Worm (Caenorhabditis elegans) whole organism, late embryonic: Measurements from ENCODE around the gene fbxc-22.

Experiments
- C38D4.7 ChIP-seq: fragments of 200-800 bp; sonication (Bioruptor generic); optimal IDR thresholded peaks from 2 replicates; lab custom pipeline; 2018; ENCODE audit warnings: mild to moderate bottlenecking, missing genetic modification characterization, moderate library complexity, missing compliant biosample characterization
- T23F11.4 ChIP-seq: fragments of 200-800 bp; sonication (Bioruptor generic); optimal IDR thresholded peaks from 2 replicates; lab custom pipeline; 2018; ENCODE audit warnings: mild to moderate bottlenecking, missing genetic modification characterization, missing compliant biosample characterization
- Y22D7AL.16 ChIP-seq: sonication (generic microtip); optimal IDR thresholded peaks from 2 replicates; lab custom pipeline; 2016; ENCODE audit warnings: missing genetic modification characterization, missing compliant biosample characterization
- ama-1 ChIP-seq: fragments of 150-350 bp; optimal IDR thresholded peaks from 2 replicates; lab custom pipeline; 2014
- ceh-18 ChIP-seq: sonication (generic microtip); optimal IDR thresholded peaks from 2 replicates; lab custom pipeline; 2016; ENCODE audit warnings: missing genetic modification characterization, missing compliant biosample characterization
- ceh-19 ChIP-seq: fragments of 200-800 bp; sonication (Bioruptor generic); optimal IDR thresholded peaks from 2 replicates; lab custom pipeline; 2018; ENCODE audit warnings: mild to moderate bottlenecking, missing genetic modification characterization, missing compliant biosample characterization
- ceh-2 ChIP-seq: sonication (generic microtip); optimal IDR thresholded peaks from 2 replicates; lab custom pipeline; 2016; ENCODE audit warnings: missing genotype, missing genetic modification characterization, missing compliant biosample characterization
- ceh-30 ChIP-seq: fragments of 150-350 bp; optimal IDR thresholded peaks from 2 replicates; lab custom pipeline; 2014; ENCODE audit warnings: missing biosample characterization, missing genetic modification characterization
- ceh-34 ChIP-seq: sonication (generic microtip); optimal IDR thresholded peaks from 2 replicates; lab custom pipeline; 2016; ENCODE audit warnings: mild to moderate bottlenecking, missing genetic modification characterization, missing compliant biosample characterization
- ceh-6 ChIP-seq: fragments of 200-800 bp; sonication (Bioruptor generic); optimal IDR thresholded peaks from 2 replicates; lab custom pipeline; 2018; ENCODE audit warnings: mild to moderate bottlenecking, missing genetic modification characterization, missing compliant biosample characterization
- ceh-9 ChIP-seq: sonication (generic microtip); optimal IDR thresholded peaks from 2 replicates; lab custom pipeline; 2016; ENCODE audit warnings: mild to moderate bottlenecking, missing genetic modification characterization, inconsistent platforms, missing compliant biosample characterization
- dmd-4 ChIP-seq: sonication (generic microtip); optimal IDR thresholded peaks from 2 replicates; lab custom pipeline; 2016; ENCODE audit warnings: borderline replicate concordance, missing genetic modification characterization, missing compliant biosample characterization
- dve-1 ChIP-seq: sonication (generic microtip); optimal IDR thresholded peaks from 2 replicates; lab custom pipeline; 2017; ENCODE audit warnings: antibody characterized with exemption, mild to moderate bottlenecking, missing genetic modification characterization, missing compliant biosample characterization
- elt-2 ChIP-seq: sonication (generic microtip); optimal IDR thresholded peaks from 2 replicates; lab custom pipeline; 2016; ENCODE audit warnings: missing genetic modification reagents, missing genetic modification characterization, missing compliant biosample characterization
- elt-4 ChIP-seq: sonication (generic microtip); optimal IDR thresholded peaks from 2 replicates; lab custom pipeline; 2016; ENCODE audit warnings: missing genetic modification characterization, missing compliant biosample characterization
- ets-4 ChIP-seq: sonication (generic microtip); optimal IDR thresholded peaks from 2 replicates; lab custom pipeline; 2016; ENCODE audit warnings: missing genetic modification characterization, missing compliant biosample characterization
- fax-1 ChIP-seq: sonication (generic microtip); optimal IDR thresholded peaks from 2 replicates; lab custom pipeline; 2016; ENCODE audit warnings: missing genotype, missing genetic modification characterization, missing compliant biosample characterization
- fkh-10 ChIP-seq: fragments of 150-350 bp; optimal IDR thresholded peaks from 2 replicates; lab custom pipeline; 2014; ENCODE audit warnings: missing biosample characterization, missing genetic modification reagents, missing genetic modification characterization
- hlh-13 ChIP-seq: fragments of 200-800 bp; sonication (Bioruptor generic); optimal IDR thresholded peaks from 2 replicates; lab custom pipeline; 2018; ENCODE audit warnings: mild to moderate bottlenecking, missing genetic modification characterization, missing compliant biosample characterization
- hlh-30 ChIP-seq: sonication (generic microtip); optimal IDR thresholded peaks from 2 replicates; lab custom pipeline; 2017; ENCODE audit warnings: antibody characterized with exemption, missing genetic modification characterization, missing compliant biosample characterization; ENCODE audit not compliant: insufficient read depth
- lin-11 ChIP-seq: fragments of 200-800 bp; sonication (Bioruptor generic); optimal IDR thresholded peaks from 2 replicates; lab custom pipeline; 2018; ENCODE audit warnings: mild to moderate bottlenecking, missing genetic modification characterization, missing compliant biosample characterization
- madf-2 ChIP-seq: sonication (generic microtip); optimal IDR thresholded peaks from 2 replicates; lab custom pipeline; 2017; ENCODE audit warnings: missing genetic modification characterization, missing compliant biosample characterization
- mec-3 ChIP-seq: sonication (generic microtip); optimal IDR thresholded peaks from 2 replicates; lab custom pipeline; 2016; ENCODE audit warnings: borderline replicate concordance, missing genetic modification characterization, missing compliant biosample characterization
- nfya-1 ChIP-seq: sonication (generic microtip); optimal IDR thresholded peaks from 2 replicates; lab custom pipeline; 2017; ENCODE audit warnings: missing genetic modification characterization, mild to moderate bottlenecking, missing compliant biosample characterization, antibody characterized with exemption, moderate library complexity
- nhr-11 ChIP-seq: fragments of 150-350 bp; optimal IDR thresholded peaks from 2 replicates; lab custom pipeline; 2014; ENCODE audit warnings: missing biosample characterization, missing genetic modification characterization
- odd-2 ChIP-seq: sonication (generic microtip); optimal IDR thresholded peaks from 2 replicates; lab custom pipeline; 2017; ENCODE audit warnings: antibody characterized with exemption, mild to moderate bottlenecking, missing genetic modification characterization, missing compliant biosample characterization
- pag-3 ChIP-seq: sonication (generic microtip); optimal IDR thresholded peaks from 2 replicates; lab custom pipeline; 2016; ENCODE audit warnings: missing compliant biosample characterization, missing genetic modification characterization, borderline replicate concordance
- pat-9 ChIP-seq: fragments of 200-800 bp; sonication (Bioruptor generic); optimal IDR thresholded peaks from 2 replicates; lab custom pipeline; 2018; ENCODE audit warnings: mild to moderate bottlenecking, missing genetic modification characterization, moderate library complexity, missing compliant biosample characterization
- pqm-1 ChIP-seq: sonication (generic microtip); optimal IDR thresholded peaks from 2 replicates; lab custom pipeline; 2016; ENCODE audit warnings: missing genetic modification characterization, missing compliant biosample characterization
- pros-1 ChIP-seq: fragments of 150-350 bp; optimal IDR thresholded peaks from 2 replicates; lab custom pipeline; 2014; ENCODE audit warnings: missing biosample characterization, missing genetic modification reagents, missing genetic modification characterization
- ref-2 ChIP-seq: sonication (generic microtip); optimal IDR thresholded peaks from 2 replicates; lab custom pipeline; 2016; ENCODE audit warnings: missing genetic modification characterization, missing compliant biosample characterization
- sdc-2 ChIP-seq: sonication (generic microtip); optimal IDR thresholded peaks from 2 replicates; lab custom pipeline; 2016; ENCODE audit warnings: missing genotype, missing genetic modification characterization, missing compliant biosample characterization
- sox-2 ChIP-seq: fragments of 200-800 bp; sonication (Bioruptor generic); IDR thresholded peaks from 2 replicates; pipeline ENCODE4 v1.3.6; 2022; ENCODE audit warnings: missing genetic modification reagents, missing genetic modification characterization, missing compliant biosample characterization
- sox-4 ChIP-seq: sonication (generic microtip); optimal IDR thresholded peaks from 2 replicates; lab custom pipeline; 2017; ENCODE audit warnings: mild to moderate bottlenecking, missing genetic modification characterization, inconsistent platforms, missing compliant biosample characterization
- syd-9 ChIP-seq: sonication (generic microtip); optimal IDR thresholded peaks from 2 replicates; lab custom pipeline; 2016; ENCODE audit warnings: mild to moderate bottlenecking, missing genetic modification characterization, moderate library complexity, missing compliant biosample characterization
- tbx-2 ChIP-seq: sonication (generic microtip); optimal IDR thresholded peaks from 2 replicates; lab custom pipeline; 2016; ENCODE audit warnings: missing genetic modification characterization, missing compliant biosample characterization
- ttx-3 ChIP-seq: sonication (generic microtip); optimal IDR thresholded peaks from 2 replicates; lab custom pipeline; 2016; ENCODE audit warnings: missing genetic modification reagents, missing genetic modification characterization, missing compliant biosample characterization
- unc-55 ChIP-seq: sonication (generic microtip); optimal IDR thresholded peaks from 2 replicates; lab custom pipeline; 2017; ENCODE audit warnings: missing biosample characterization, missing genetic modification reagents, missing genetic modification characterization
- unc-86 ChIP-seq: sonication (generic microtip); optimal IDR thresholded peaks from 2 replicates; lab custom pipeline; 2016; ENCODE audit warnings: missing genetic modification characterization, missing compliant biosample characterization
- zip-5 ChIP-seq: sonication (generic microtip); optimal IDR thresholded peaks from 2 replicates; lab custom pipeline; 2016; ENCODE audit warnings: missing genetic modification characterization, missing compliant biosample characterization
- ztf-16 ChIP-seq: sonication (generic microtip); optimal IDR thresholded peaks from 2 replicates; lab custom pipeline; 2017; ENCODE audit warnings: missing genetic modification characterization, missing compliant biosample characterization

fbxc-22 gene

DNA sequence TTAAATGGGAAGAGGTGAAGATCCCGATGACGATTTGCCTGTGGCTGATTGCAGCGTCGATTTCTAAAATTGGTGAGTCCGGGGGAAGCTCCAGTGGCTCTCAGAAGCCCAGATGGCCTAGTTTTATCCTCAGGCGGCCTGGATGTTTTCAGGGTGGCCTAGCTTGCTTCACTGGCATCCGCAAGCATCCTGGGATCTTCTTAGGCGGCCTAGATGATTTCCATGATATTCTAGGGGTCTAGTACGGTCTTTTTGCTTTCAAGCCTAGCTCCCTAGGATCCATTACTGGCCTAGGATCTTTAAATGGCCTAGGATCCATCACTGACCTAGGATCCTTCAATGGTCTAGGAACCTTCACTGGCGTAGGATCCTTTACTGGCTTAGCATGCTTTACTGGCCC lies 19.9 kb downstream of the fbxc-22 start:
- no peak for TF ChIP-seq sox-4 (tag; lab: Kevin White, UChicago)
- no peak for TF ChIP-seq mec-3 (tag; lab: Kevin White, UChicago)
- no peak for TF ChIP-seq zip-5 (tag; lab: Kevin White, UChicago)

DNA sequence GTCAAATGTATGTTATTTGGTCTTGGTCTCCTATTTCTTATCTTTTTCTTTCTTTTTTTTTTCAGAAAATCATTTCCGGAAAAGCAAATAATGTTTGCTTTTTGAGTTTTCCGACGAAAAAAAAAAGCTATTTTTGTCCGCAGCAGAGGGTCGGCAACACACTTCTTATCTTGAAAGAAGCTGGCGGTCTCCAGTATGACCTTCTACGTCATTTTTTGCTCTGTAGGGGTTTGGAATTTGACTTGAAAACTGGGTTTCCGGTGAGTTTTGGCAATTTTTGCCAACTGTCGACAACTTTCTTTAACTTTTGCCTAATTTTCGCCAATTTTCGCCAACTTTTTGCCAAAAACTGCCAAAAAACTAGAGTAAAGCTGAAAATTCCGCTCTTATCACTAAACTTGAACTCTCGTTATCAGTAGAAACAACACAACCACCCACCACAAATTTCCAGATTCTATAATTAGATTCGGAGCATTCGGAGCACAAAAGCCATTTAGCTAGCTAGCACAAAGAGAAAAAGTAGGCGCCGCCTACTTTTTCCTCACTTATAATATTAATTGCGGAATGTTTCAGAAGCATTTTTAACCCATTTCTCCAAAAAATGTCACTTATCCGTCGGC lies 20.5 kb downstream of the fbxc-22 start, which contains the start of gene nhx-6:
TSS of gene nhx-6 (plus strand) at position 570 of the 620 bp plus-strand sequence.
- no peak for TF ChIP-seq ceh-2 (tag; lab: Kevin White, UChicago)
- TF ChIP-seq ama-1 (lab: Kevin White, UChicago): no peak
- no peak for TF ChIP-seq syd-9 (tag; lab: Kevin White, UChicago)
- no peak for TF ChIP-seq nhr-11 (tag; lab: Kevin White, UChicago)
- TF ChIP-seq lin-11: no peak
- no peak for TF ChIP-seq zip-5 (tag; lab: Kevin White, UChicago)
- no peak for TF ChIP-seq pat-9 (tag; lab: Kevin White, UChicago)
- TF ChIP-seq sdc-2 (tag; lab: Kevin White, UChicago): no peak
- no peak for TF ChIP-seq C38D4.7
- TF ChIP-seq ceh-6 (GFP tag; lab: Kevin White, UChicago): no peak
- no peak for TF ChIP-seq sox-2 (GFP tag; lab: Robert Waterston, UW)
- TF ChIP-seq ztf-16 (tag; lab: Kevin White, UChicago): no peak
- no peak for TF ChIP-seq madf-2 (tag; lab: Kevin White, UChicago)
- no peak for TF ChIP-seq dmd-4 (tag; lab: Kevin White, UChicago)
- no peak for TF ChIP-seq ceh-19 (GFP tag; lab: Kevin White, UChicago)

DNA sequence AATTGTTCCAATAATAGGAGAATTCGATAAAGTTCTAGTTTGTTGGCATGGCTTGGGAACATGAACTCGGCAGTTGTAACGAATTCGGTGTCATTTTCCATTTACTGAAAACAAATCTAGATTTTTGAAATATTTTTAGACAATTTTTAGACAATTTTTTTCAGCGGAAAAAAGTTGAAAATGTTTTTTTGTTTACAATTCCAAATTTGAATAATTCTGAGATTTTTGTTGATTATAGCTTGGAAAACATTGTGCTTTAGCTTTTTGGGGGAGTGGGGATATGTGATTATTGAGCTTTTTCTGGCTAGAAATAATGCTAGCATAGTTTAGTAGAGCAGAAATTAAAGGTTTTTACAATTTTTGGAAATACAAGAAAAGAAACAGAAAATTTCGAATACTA lies 22.0 kb downstream of the fbxc-22 start, which contains the start of gene srw-97:
TSS of gene srw-97 (minus strand) at position 101 of the 400 bp plus-strand sequence.
- TF ChIP-seq T23F11.4 (GFP tag; lab: Kevin White, UChicago): no peak
- TF ChIP-seq unc-55: no peak
- TF ChIP-seq tbx-2 (tag; lab: Kevin White, UChicago): no peak
- no peak for TF ChIP-seq ceh-9 (tag; lab: Kevin White, UChicago)

DNA sequence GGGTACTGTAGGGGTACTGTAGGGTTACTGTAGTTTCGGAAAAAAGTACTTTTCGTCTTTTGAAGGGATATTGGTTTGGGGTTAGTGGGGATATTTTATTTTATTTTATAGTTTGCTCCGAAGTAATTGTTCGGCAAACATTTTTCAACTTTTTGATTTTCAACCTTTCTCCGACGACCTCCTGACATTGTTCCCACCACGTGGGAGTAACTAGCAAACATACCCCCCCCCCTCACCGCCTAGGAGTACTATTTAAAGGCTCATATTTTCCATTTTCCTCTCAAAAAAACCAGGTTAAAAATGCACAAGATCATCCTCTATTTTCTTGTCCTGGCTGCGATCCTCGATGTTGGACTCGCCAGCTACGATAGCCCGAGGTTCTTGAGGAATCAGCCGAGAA lies 24.9 kb downstream of the fbxc-22 start, which contains the start of gene srlf-29:
TSS of gene srlf-29 (plus strand) at position 301 of the 400 bp plus-strand sequence.
- no peak for TF ChIP-seq ceh-30 (tag; lab: Kevin White, UChicago)
- no peak for TF ChIP-seq fax-1 (tag; lab: Kevin White, UChicago)
- TF ChIP-seq elt-4 (tag; lab: Kevin White, UChicago): no peak
- TF ChIP-seq ceh-18: no peak
- no peak for TF ChIP-seq fkh-10

DNA sequence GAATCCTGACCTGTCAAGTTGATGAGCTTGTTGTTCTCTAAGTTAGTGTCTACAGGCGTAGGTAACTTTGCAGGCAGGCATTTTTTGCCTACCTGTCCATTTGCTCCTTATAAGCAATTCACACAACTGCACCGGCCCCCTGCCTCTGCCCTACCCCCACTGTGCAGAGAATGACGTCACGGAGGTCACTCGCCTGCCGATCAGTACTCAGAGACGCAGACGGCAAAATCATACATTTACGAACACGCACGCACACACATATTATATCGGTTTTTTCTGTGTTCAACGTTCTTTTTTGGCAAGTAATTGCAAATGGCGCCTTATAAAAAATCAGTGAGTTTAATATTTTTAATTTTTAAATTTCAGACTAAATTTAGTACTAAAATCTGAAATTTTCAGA lies 27.4 kb downstream of the fbxc-22 start, which contains the start of gene duxl-1:
TSS of gene duxl-1 (plus strand) at position 184 of the 400 bp plus-strand sequence.
- TF ChIP-seq ceh-18 (no peak), elt-2 (tag; lab: Kevin White, UChicago) (peak; percentile 40), ref-2 (tag; lab: Kevin White, UChicago) (peak; percentile 25), Y22D7AL.16 (tag; lab: Kevin White, UChicago) (no peak), ttx-3 (tag; lab: Kevin White, UChicago) (no peak), tbx-2 (tag; lab: Kevin White, UChicago) (peak; percentile 15), hlh-30 (tag; lab: Kevin White, UChicago) (peak; percentile 42)

DNA sequence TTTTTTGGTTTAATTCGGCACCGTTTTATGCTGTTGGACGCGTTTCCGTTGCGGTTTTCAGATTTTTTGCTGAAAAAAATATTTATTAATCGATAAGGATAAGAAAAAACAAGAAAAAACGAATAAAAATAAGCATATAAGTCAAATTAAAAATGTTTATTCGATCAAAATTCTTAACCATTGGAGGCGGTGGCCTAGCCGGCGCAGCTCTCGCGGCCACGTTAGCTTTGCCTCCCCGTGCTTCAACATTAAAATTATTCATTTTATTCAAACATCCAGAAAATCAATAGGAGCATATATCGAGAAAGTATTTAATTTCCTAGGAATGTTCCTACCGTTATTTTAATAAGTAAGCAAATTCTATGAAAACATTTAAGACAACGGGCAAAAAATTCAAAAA lies 28.0 kb downstream of the fbxc-22 start, which contains the start of gene ZC204.14:
TSS of gene ZC204.14 (minus strand) at position 69 of the 400 bp plus-strand sequence.
- TF ChIP-seq dve-1 (tag; lab: Kevin White, UChicago): no peak
- no peak for TF ChIP-seq fax-1 (tag; lab: Kevin White, UChicago)
- no peak for TF ChIP-seq nfya-1 (tag; lab: Kevin White, UChicago)
- no peak for TF ChIP-seq zip-5 (tag; lab: Kevin White, UChicago)
- no peak for TF ChIP-seq odd-2 (tag; lab: Kevin White, UChicago)
- TF ChIP-seq syd-9 (tag; lab: Kevin White, UChicago): no peak
- no peak for TF ChIP-seq unc-55
- no peak for TF ChIP-seq pag-3
- TF ChIP-seq ets-4 (tag; lab: Kevin White, UChicago): no peak
- TF ChIP-seq ceh-34 (tag; lab: Kevin White, UChicago): no peak
- no peak for TF ChIP-seq pros-1 (tag; lab: Kevin White, UChicago)
- no peak for TF ChIP-seq hlh-13 (GFP tag; lab: Kevin White, UChicago)
- no peak for TF ChIP-seq ceh-9 (tag; lab: Kevin White, UChicago)
- TF ChIP-seq tbx-2 (tag; lab: Kevin White, UChicago): no peak
- no peak for TF ChIP-seq fkh-10
- TF ChIP-seq pqm-1: no peak
- no peak for TF ChIP-seq unc-86 (tag; lab: Kevin White, UChicago)
